Worm (Caenorhabditis elegans): ENCODE data around the gene kmo-2.

ce11 chrV:12059719-12060118 is 8.6 kb downstream of the kmo-2 start, which contains the start of gene R07B7.2:
- TF ChIP-seq daf-12 (tag; optimal IDR thresholded peaks at IDR 0.05) (no peak), fkh-10 (GFP tag; optimal IDR thresholded peaks at IDR 0.05) (no peak), nhr-6 (tag; optimal IDR thresholded peaks at IDR 0.05) (no peak), nhr-25 (tag; optimal IDR thresholded peaks at IDR 0.05; ENCODE audit: borderline replicate concordance, insufficient read depth) (no peak), ztf-11 (tag; optimal IDR thresholded peaks at IDR 0.05) (no peak), nhr-237 (tag; optimal IDR thresholded peaks at IDR 0.05) (no peak), unc-130 (GFP tag; optimal IDR thresholded peaks at IDR 0.05) (no peak), dmd-8 (GFP tag; IDR thresholded peaks at IDR 0.05) (no peak), zip-11 (GFP tag; IDR thresholded peaks at IDR 0.05) (no peak), ama-1 (optimal IDR thresholded peaks at IDR 0.05) (no peak), skn-1 (tag; optimal IDR thresholded peaks at IDR 0.05) (no peak), lin-13 (GFP tag; optimal IDR thresholded peaks at IDR 0.05) (no peak)
